Fruit fly (Drosophila melanogaster) whole organism, embryonic: ENCODE data around the gene Prx4.

Experiments
- Abd-B ChIP-seq: fragments of 200-800 bp; sonication (Bioruptor generic); optimal IDR thresholded peaks from 2 replicates; lab custom pipeline; 2018; ENCODE audit warnings: missing biosample characterization, mild to moderate bottlenecking, missing genetic modification characterization, moderate library complexity
- CG10431 ChIP-seq: fragments of 200-800 bp; sonication (Bioruptor generic); optimal IDR thresholded peaks from 3 replicates; lab custom pipeline; 2018; ENCODE audit warnings: missing biosample characterization, mild to moderate bottlenecking, missing genetic modification characterization
- CG11085 ChIP-seq: fragments of 200-800 bp; sonication (Bioruptor generic); IDR thresholded peaks from 2 replicates; pipeline ENCODE4 v1.3.6; 2022; ENCODE audit warnings: missing biosample characterization, missing genetic modification characterization
- CG13894 ChIP-seq: fragments of 200-800 bp; sonication (Bioruptor generic); optimal IDR thresholded peaks from 3 replicates; lab custom pipeline; 2018; ENCODE audit warnings: missing biosample characterization, mild to moderate bottlenecking, missing genetic modification characterization, moderate library complexity
- CG14710 ChIP-seq: fragments of 200-800 bp; sonication (Bioruptor generic); optimal IDR thresholded peaks from 3 replicates; lab custom pipeline; 2019; ENCODE audit warnings: missing biosample characterization, mild to moderate bottlenecking, missing genetic modification characterization, moderate library complexity
- CG14860 ChIP-seq: fragments of 200-800 bp; sonication (Bioruptor generic); IDR thresholded peaks from 3 replicates; pipeline ENCODE4 v1.3.6; 2022; ENCODE audit warnings: missing biosample characterization, missing genetic modification characterization; ENCODE audit not compliant: partially characterized antibody
- CG15514 ChIP-seq: fragments of 200-800 bp; sonication (Bioruptor generic); optimal IDR thresholded peaks from 3 replicates; lab custom pipeline; 2017; ENCODE audit warnings: missing biosample characterization, missing genetic modification characterization, mild to moderate bottlenecking, moderate library complexity, missing genetic modification reagents
- CG16813 ChIP-seq: fragments of 200-800 bp; sonication (Bioruptor generic); IDR thresholded peaks from 3 replicates; pipeline ENCODE4 v1.3.6; 2022; ENCODE audit warnings: missing biosample characterization, missing genetic modification characterization; ENCODE audit not compliant: partially characterized antibody
- CG30403 ChIP-seq: fragments of 200-800 bp; sonication (Bioruptor generic); optimal IDR thresholded peaks from 3 replicates; lab custom pipeline; 2016; ENCODE audit warnings: missing biosample characterization, missing genetic modification characterization
- CG31224 ChIP-seq: fragments of 200-800 bp; sonication (Bioruptor generic); IDR thresholded peaks from 2 replicates; pipeline ENCODE4 v1.3.6; 2022; ENCODE audit warnings: missing biosample characterization, missing genetic modification characterization
- CG3163 ChIP-seq: fragments of 200-800 bp; sonication (Bioruptor generic); optimal IDR thresholded peaks from 3 replicates; lab custom pipeline; 2016; ENCODE audit warnings: missing biosample characterization, missing genetic modification characterization
- CG34376 ChIP-seq: fragments of 200-800 bp; sonication (Bioruptor generic); optimal IDR thresholded peaks from 2 replicates; lab custom pipeline; 2018; ENCODE audit warnings: missing biosample characterization, mild to moderate bottlenecking, missing genetic modification characterization
- CG4360 ChIP-seq: fragments of 200-800 bp; sonication (Bioruptor generic); IDR thresholded peaks from 2 replicates; pipeline ENCODE4 v1.3.6; 2022; ENCODE audit warnings: missing biosample characterization, missing genetic modification characterization
- CG4854 ChIP-seq: fragments of 200-800 bp; sonication (Bioruptor generic); optimal IDR thresholded peaks from 2 replicates; lab custom pipeline; 2016; ENCODE audit warnings: missing biosample characterization, missing genetic modification characterization, inconsistent platforms
- CG7963 ChIP-seq: fragments of 200-800 bp; sonication (Bioruptor generic); IDR thresholded peaks from 3 replicates; pipeline ENCODE4 v1.3.6; 2022; ENCODE audit warnings: missing biosample characterization, missing genetic modification characterization; ENCODE audit not compliant: partially characterized antibody
- CG8944 ChIP-seq: fragments of 200-800 bp; sonication (Bioruptor generic); optimal IDR thresholded peaks from 3 replicates; lab custom pipeline; 2016; ENCODE audit warnings: missing biosample characterization, missing genetic modification characterization
- CG9437 ChIP-seq: fragments of 200-800 bp; sonication (Bioruptor generic); optimal IDR thresholded peaks from 2 replicates; lab custom pipeline; 2018; ENCODE audit warnings: missing biosample characterization, mild to moderate bottlenecking, missing genetic modification characterization
- CG9797 ChIP-seq: fragments of 200-800 bp; sonication (Bioruptor generic); optimal IDR thresholded peaks from 3 replicates; lab custom pipeline; 2018; ENCODE audit warnings: missing biosample characterization, mild to moderate bottlenecking, missing genetic modification characterization
- CTCF ChIP-seq: fragments of 200-800 bp; sonication (Bioruptor generic); optimal IDR thresholded peaks from 2 replicates; lab custom pipeline; 2017; ENCODE audit warnings: missing biosample characterization, mild to moderate bottlenecking, missing genetic modification characterization, moderate library complexity
- Dip2 ChIP-seq: fragments of 200-800 bp; sonication (Bioruptor generic); IDR thresholded peaks from 2 replicates; pipeline ENCODE4 v1.3.6; 2022; ENCODE audit warnings: missing biosample characterization, missing genetic modification characterization
- Elba2 ChIP-seq: fragments of 200-800 bp; sonication (Bioruptor generic); optimal IDR thresholded peaks from 3 replicates; lab custom pipeline; 2016; ENCODE audit warnings: missing biosample characterization, missing genetic modification characterization
- H2.0 ChIP-seq: fragments of 200-800 bp; sonication (Bioruptor generic); IDR thresholded peaks from 2 replicates; pipeline ENCODE4 v1.3.6; 2022; ENCODE audit warnings: missing biosample characterization, missing genetic modification characterization
- HLH54F ChIP-seq: fragments of 200-800 bp; sonication (Bioruptor generic); optimal IDR thresholded peaks from 3 replicates; lab custom pipeline; 2016; ENCODE audit warnings: missing biosample characterization, missing genetic modification characterization
- Lim3 ChIP-seq: fragments of 200-800 bp; sonication (Bioruptor generic); IDR thresholded peaks from 2 replicates; pipeline ENCODE4 v1.3.6; 2022; ENCODE audit warnings: missing biosample characterization, missing genetic modification characterization
- MBD-R2 ChIP-seq: fragments of 200-800 bp; sonication (Bioruptor generic); IDR thresholded peaks from 2 replicates; pipeline ENCODE4 v1.3.6; 2022; ENCODE audit warnings: missing biosample characterization, missing genetic modification characterization
- Mad ChIP-seq: fragments of 200-800 bp; sonication (Bioruptor generic); optimal IDR thresholded peaks from 2 replicates; lab custom pipeline; 2016; ENCODE audit warnings: missing biosample characterization, missing genetic modification characterization
- Med ChIP-seq: fragments of 200-800 bp; sonication (Bioruptor generic); peaks from one replicate; lab custom pipeline; 2016; ENCODE audit warnings: missing biosample characterization, missing genetic modification characterization, mild to moderate bottlenecking, inconsistent platforms, moderate library complexity
- Opbp ChIP-seq: fragments of 200-800 bp; sonication (Bioruptor generic); IDR thresholded peaks from 3 replicates; pipeline ENCODE4 v1.3.6; 2022; ENCODE audit warnings: missing biosample characterization, missing genetic modification characterization; ENCODE audit not compliant: partially characterized antibody
- Pdp1 ChIP-seq, 2 experiments: fragments of 200-800 bp; sonication (Bioruptor generic); optimal IDR thresholded peaks; 3 replicates each; lab custom pipeline; 2016; ENCODE audit warnings: missing biosample characterization in 2 of 2, missing genetic modification characterization in 2 of 2, mild to moderate bottlenecking in 1 of 2, moderate library complexity in 1 of 2
- Ptx1 ChIP-seq: fragments of 200-800 bp; sonication (Bioruptor generic); IDR thresholded peaks from 2 replicates; pipeline ENCODE4 v1.3.6; 2022; ENCODE audit warnings: missing biosample characterization, missing genetic modification characterization
- Spps ChIP-seq: fragments of 200-800 bp; sonication (Bioruptor generic); optimal IDR thresholded peaks from 2 replicates; lab custom pipeline; 2018; ENCODE audit warnings: missing biosample characterization, mild to moderate bottlenecking, missing genetic modification characterization
- Xrp1 ChIP-seq: fragments of 200-800 bp; sonication (Bioruptor generic); IDR thresholded peaks from 2 replicates; pipeline ENCODE4 v1.3.6; 2022; ENCODE audit warnings: missing biosample characterization, missing genetic modification characterization
- YL-1 ChIP-seq: fragments of 200-800 bp; sonication (Bioruptor generic); optimal IDR thresholded peaks from 3 replicates; lab custom pipeline; 2017; ENCODE audit warnings: missing biosample characterization, mild to moderate bottlenecking, missing genetic modification characterization
- ab ChIP-seq: fragments of 200-800 bp; sonication (Bioruptor generic); optimal IDR thresholded peaks from 2 replicates; lab custom pipeline; 2016; ENCODE audit warnings: missing biosample characterization, missing genetic modification characterization
- ci ChIP-seq: fragments of 200-800 bp; sonication (Bioruptor generic); IDR thresholded peaks from 3 replicates; pipeline ENCODE4 v1.3.6; 2022; ENCODE audit warnings: missing biosample characterization, missing genetic modification characterization
- dati ChIP-seq: fragments of 200-800 bp; sonication (Bioruptor generic); IDR thresholded peaks from 2 replicates; pipeline ENCODE4 v1.3.6; 2022; ENCODE audit warnings: missing biosample characterization, missing genetic modification characterization
- exex ChIP-seq: fragments of 200-800 bp; sonication (Bioruptor generic); optimal IDR thresholded peaks from 4 replicates; lab custom pipeline; 2018; ENCODE audit warnings: missing biosample characterization, mild to moderate bottlenecking, missing genetic modification characterization, moderate library complexity
- gcm ChIP-seq: fragments of 200-800 bp; sonication (Bioruptor generic); optimal IDR thresholded peaks from 2 replicates; lab custom pipeline; 2019; ENCODE audit warnings: missing biosample characterization, mild to moderate bottlenecking, missing genetic modification characterization, moderate library complexity
- gfzf ChIP-seq: fragments of 200-800 bp; sonication (Bioruptor generic); optimal IDR thresholded peaks from 2 replicates; lab custom pipeline; 2016; ENCODE audit warnings: missing biosample characterization, mild to moderate bottlenecking, missing genetic modification characterization, moderate library complexity
- grn ChIP-seq: fragments of 200-800 bp; sonication (Bioruptor generic); optimal IDR thresholded peaks from 3 replicates; lab custom pipeline; 2017; ENCODE audit warnings: missing biosample characterization, missing genetic modification characterization
- her ChIP-seq: fragments of 200-800 bp; sonication (Bioruptor generic); optimal IDR thresholded peaks from 2 replicates; lab custom pipeline; 2016; ENCODE audit warnings: missing biosample characterization, missing genetic modification characterization
- inv ChIP-seq: fragments of 200-800 bp; sonication (Bioruptor generic); IDR thresholded peaks from 2 replicates; pipeline ENCODE4 v1.3.6; 2022; ENCODE audit warnings: missing biosample characterization, missing genetic modification characterization; ENCODE audit not compliant: partially characterized antibody
- peb ChIP-seq: fragments of 200-800 bp; sonication (Bioruptor generic); IDR thresholded peaks from 2 replicates; pipeline ENCODE4 v1.3.6; 2022; ENCODE audit warnings: missing biosample characterization, missing genetic modification characterization
- salm ChIP-seq: fragments of 200-800 bp; sonication (Bioruptor generic); optimal IDR thresholded peaks from 2 replicates; lab custom pipeline; 2018; ENCODE audit warnings: missing biosample characterization, mild to moderate bottlenecking, missing genetic modification characterization
- sens ChIP-seq: fragments of 200-800 bp; sonication (Bioruptor generic); peaks from one replicate; lab custom pipeline; 2016; ENCODE audit warnings: missing biosample characterization, missing genetic modification characterization
- sisA ChIP-seq: fragments of 200-800 bp; sonication (Bioruptor generic); IDR thresholded peaks from 2 replicates; pipeline ENCODE4 v1.3.6; 2022; ENCODE audit warnings: missing biosample characterization, missing genetic modification characterization
- sug ChIP-seq: fragments of 200-800 bp; optimal IDR thresholded peaks from 2 replicates; lab custom pipeline; 2019; ENCODE audit warnings: missing biosample characterization, mild to moderate bottlenecking, missing genetic modification characterization, moderate library complexity
- zfh1 ChIP-seq: fragments of 200-800 bp; sonication (Bioruptor generic); IDR thresholded peaks from 3 replicates; pipeline ENCODE4 v1.3.6; 2022; ENCODE audit warnings: missing biosample characterization, missing genetic modification characterization

The Prx4 gene

DNA sequence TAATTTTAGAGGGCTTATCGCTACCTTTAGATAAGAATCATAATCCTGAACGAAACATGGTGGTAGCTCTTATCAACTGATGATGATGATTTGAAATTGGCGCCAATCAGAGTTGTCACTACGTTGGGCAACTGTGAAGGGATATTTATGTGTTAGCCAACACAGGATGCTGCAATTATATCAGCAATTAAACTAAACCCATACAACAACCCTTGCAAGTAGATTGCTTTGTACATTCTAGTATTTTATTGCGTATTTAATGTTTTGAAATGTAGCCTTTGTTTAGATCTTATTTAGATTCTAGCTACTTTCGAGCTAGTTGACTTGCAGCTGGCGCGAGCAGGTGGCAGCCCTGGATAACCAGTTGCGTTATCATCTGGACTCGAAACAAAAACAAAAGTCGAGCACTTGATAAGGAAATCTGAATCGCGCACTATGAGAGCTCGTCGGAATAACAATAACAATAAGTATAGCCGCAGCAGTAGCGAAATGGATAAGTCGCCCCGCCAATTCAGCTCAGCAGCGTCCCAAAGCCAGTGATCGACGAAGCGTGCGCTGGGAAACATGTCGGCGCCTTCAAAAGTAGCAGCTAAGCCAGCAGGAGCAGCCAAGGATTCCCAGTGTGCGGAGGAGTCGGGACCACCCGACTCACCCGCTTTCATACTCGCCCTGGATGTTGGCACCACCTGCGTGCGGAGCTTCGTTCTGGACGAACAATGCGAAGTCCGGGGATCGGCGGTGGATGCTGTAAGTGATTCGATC is 10.1 kb downstream of the Prx4 start, which contains the start of gene CG1271 (continued):
- TF ChIP-seq Spps (tag; lab: Kevin White, UChicago) (no peak), CG3163 (GFP tag; lab: Kevin White, UChicago) (peak; percentile 52), Dip2 (GFP tag; lab: Robert Waterston, UW) (no peak), H2.0 (GFP tag; lab: Robert Waterston, UW) (peak; percentile 31; the same call in 1 of the 2 replicates), CG9437 (GFP tag; lab: Kevin White, UChicago) (peak; percentile 44), Abd-B (no peak), ab (GFP tag; lab: Kevin White, UChicago) (no peak), sisA (GFP tag; lab: Robert Waterston, UW) (peak; percentile 55), Ptx1 (GFP tag; lab: Robert Waterston, UW) (peak; percentile 69), Elba2 (no peak), CG10431 (GFP tag; lab: Kevin White, UChicago) (no peak), Lim3 (GFP tag; lab: Robert Waterston, UW) (no peak), HLH54F (GFP tag; lab: Kevin White, UChicago) (peak; percentile 72), CG34376 (GFP tag; lab: Kevin White, UChicago) (peak; percentile 87), CG9797 (GFP tag; lab: Kevin White, UChicago) (peak; percentile 76), salm (tag; lab: Kevin White, UChicago) (no peak), gcm (no peak), gfzf (GFP tag; lab: Kevin White, UChicago) (peak; percentile 59), dati (no peak), MBD-R2 (peak; percentile 47), CTCF (GFP tag; lab: Kevin White, UChicago) (peak; percentile 25), CG4360 (GFP tag; lab: Robert Waterston, UW) (no peak), CG13894 (tag; lab: Kevin White, UChicago) (peak; percentile 70), her (GFP tag; lab: Kevin White, UChicago) (peak; percentile 51), peb (GFP tag; lab: Robert Waterston, UW) (peak; percentile 28; the same call in 1 of the 2 replicates), CG4854 (GFP tag; lab: Kevin White, UChicago) (peak; percentile 64), CG11085 (no peak), CG14860 (GFP tag; lab: Robert Waterston, UW) (no peak), CG31224 (GFP tag; lab: Robert Waterston, UW) (0 out of 2 replicates have a peak, but pooled peaks have one; percentile 5), zfh1 (peak; percentile 70)
- TF ChIP-seq, all 482 proteins: peak for 303

DNA sequence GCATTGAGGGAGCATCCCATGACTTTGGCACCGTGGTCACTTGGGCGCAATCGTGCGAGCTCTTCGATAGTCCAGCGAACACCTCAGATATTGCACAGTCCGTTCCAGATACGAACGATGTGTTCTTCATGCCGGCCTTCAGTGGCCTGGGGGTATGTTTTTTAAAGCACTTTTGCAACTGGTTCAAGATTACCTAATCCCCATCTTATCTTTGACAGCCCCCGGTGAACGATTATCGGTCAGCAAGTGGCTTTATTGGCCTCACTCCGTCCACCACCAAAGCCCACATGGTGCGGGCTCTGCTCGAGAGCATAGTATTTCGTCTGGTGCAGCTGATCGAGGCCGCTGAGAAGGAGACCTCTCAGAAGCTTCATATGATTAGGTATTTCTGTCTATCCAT is 11.9 kb downstream of the Prx4 start:
- TF ChIP-seq grn (GFP tag; lab: Kevin White, UChicago) (peak; percentile 45), Pdp1 (GFP tag; optimal IDR thresholded peaks at IDR 0.05; lab: Kevin White, UChicago) (peak in 1 of 2 experiments; percentile 11), sug (tag; lab: Kevin White, UChicago) (peak; percentile 96), Mad (GFP tag; lab: Kevin White, UChicago) (no peak)

DNA sequence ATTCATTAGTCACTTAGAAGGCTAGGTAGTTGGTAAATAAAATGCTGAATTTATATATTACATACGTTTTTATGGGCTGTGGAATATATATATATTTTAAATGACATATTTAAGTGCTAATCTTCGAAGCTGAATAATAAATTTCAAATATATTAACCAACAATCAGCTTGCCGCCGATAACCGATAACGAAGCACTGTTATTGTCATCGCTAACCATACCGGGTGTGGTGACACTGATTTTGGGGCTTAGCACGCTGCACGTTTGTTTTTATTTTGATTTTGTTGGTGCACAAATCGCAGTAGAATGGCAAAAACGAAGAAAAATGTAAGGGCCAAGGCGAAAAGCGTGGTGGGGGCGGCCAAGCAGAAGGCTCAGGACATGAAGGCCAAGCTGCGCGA is 12.7 kb downstream of the Prx4 start, which contains the start of gene CG16753:
TSS of gene CG16753 (plus strand) at position 229 of the 400 bp plus-strand sequence.
- TF ChIP-seq CG7963: peak; percentile 67
- no peak; the same call in 2 of the 3 replicates for TF ChIP-seq CG16813
- TF ChIP-seq zfh1: no peak
- TF ChIP-seq CG15514: no peak
- TF ChIP-seq CG30403 (GFP tag; lab: Kevin White, UChicago): no peak
- peak; percentile 86 for TF ChIP-seq exex (tag; lab: Kevin White, UChicago)
- 0 out of 3 replicates have a peak, but pooled peaks have one; percentile 19 for TF ChIP-seq ci (GFP tag; lab: Robert Waterston, UW)
- TF ChIP-seq Opbp (GFP tag; lab: Robert Waterston, UW): peak; percentile 62; the same call in 2 of the 3 replicates
- peak; percentile 11 for TF ChIP-seq YL-1 (GFP tag; lab: Kevin White, UChicago)
- TF ChIP-seq CG8944: no peak
- peak; percentile 100 for TF ChIP-seq CG14710 (tag; lab: Kevin White, UChicago)
- no peak for TF ChIP-seq Xrp1 (GFP tag; lab: Robert Waterston, UW)
- TF ChIP-seq sens: no peak
- TF ChIP-seq Med (GFP tag; lab: Kevin White, UChicago): peak; percentile 70
- TF ChIP-seq inv (GFP tag; lab: Robert Waterston, UW): 0 out of 2 replicates have a peak, but pooled peaks have one; percentile 19
